Fruit fly (Drosophila melanogaster): ENCODE data around the gene CG11594.

The CG11594 gene

DNA sequence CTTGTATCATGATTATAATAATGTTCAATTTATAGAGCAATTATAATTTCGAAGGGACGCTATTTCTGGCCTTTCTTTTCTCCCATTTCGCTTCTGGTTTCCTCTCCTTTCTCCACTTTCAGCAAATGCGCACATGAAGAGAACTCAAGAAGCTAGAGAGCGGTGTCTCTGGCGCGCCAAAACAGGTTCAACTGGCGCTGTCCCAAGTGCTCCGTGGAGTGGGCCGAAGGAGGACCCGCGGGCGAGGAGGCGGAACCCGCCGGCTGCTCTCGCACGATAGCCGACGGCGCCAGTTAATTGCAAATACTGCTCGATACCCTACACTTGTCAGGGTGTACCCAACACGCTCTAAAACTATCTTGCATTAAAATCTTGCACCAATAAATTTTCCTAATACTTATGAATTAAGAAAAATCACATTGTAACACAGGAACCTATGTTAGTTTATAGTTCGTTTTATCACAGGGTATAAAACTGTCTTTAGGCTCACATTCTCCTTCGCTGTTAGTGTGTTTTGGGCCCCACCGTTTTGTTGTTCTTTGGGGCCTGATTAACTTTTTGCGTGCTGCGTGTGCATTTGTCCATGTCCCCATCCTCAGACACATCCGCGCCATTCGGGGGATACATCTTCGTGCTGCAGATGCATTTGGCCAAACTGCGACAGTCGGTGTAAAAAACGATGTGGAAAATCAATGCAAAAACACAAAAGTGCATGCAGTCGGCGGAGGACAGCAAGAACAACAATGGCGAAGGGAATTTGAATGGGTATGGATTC lies 44.6 kb upstream of the CG11594 start (continued):
- TF ChIP-seq ac (GFP tag; optimal IDR thresholded peaks at IDR 0.05) = peak; percentile 4
- peak; percentile 88 for TF ChIP-seq CG2889 (GFP tag; IDR thresholded peaks at IDR 0.05)
- peak; percentile 85 for TF ChIP-seq Taf1 (GFP tag; IDR thresholded peaks at IDR 0.05)
- peak; percentile 87 for TF ChIP-seq cas (GFP tag; IDR thresholded peaks at IDR 0.05)
- TF ChIP-seq CG7786 (GFP tag; optimal IDR thresholded peaks at IDR 0.05) = peak; percentile 93
- peak; percentile 90 for TF ChIP-seq Optix (GFP tag; IDR thresholded peaks at IDR 0.05)
- peak; percentile 70 for TF ChIP-seq gt (GFP tag; IDR thresholded peaks at IDR 0.05)
- peak; percentile 58 for TF ChIP-seq CG18764 (GFP tag; optimal IDR thresholded peaks at IDR 0.05)
- no peak for TF ChIP-seq HLHmδ (GFP tag; optimal IDR thresholded peaks at IDR 0.05)
- peak; percentile 88 for TF ChIP-seq CG7372 (GFP tag; IDR thresholded peaks at IDR 0.05)
- TF ChIP-seq slp2 (GFP tag; optimal IDR thresholded peaks at IDR 0.05) = peak; percentile 87
- TF ChIP-seq salm (tag; optimal IDR thresholded peaks at IDR 0.05) = peak; percentile 72
- TF ChIP-seq CG4328 (GFP tag; optimal IDR thresholded peaks at IDR 0.05) = no peak
- peak; percentile 67 for TF ChIP-seq Asciz (GFP tag; optimal IDR thresholded peaks at IDR 0.05)
- TF ChIP-seq CG4282 (GFP tag; optimal IDR thresholded peaks at IDR 0.05) = peak; percentile 84
- TF ChIP-seq CG31365 (tag; optimal IDR thresholded peaks at IDR 0.05) = peak; percentile 65
- TF ChIP-seq lbe (GFP tag; optimal IDR thresholded peaks at IDR 0.05) = peak; percentile 96
- TF ChIP-seq CG31441 (GFP tag; IDR thresholded peaks at IDR 0.05) = peak; percentile 80
- TF ChIP-seq crc (GFP tag; optimal IDR thresholded peaks at IDR 0.05) = peak; percentile 59
- peak; percentile 92 for TF ChIP-seq CG6689 (GFP tag; IDR thresholded peaks at IDR 0.05)
- peak; percentile 59 for TF ChIP-seq Nf-YB (GFP tag; optimal IDR thresholded peaks at IDR 0.05)
- TF ChIP-seq odd (GFP tag; optimal IDR thresholded peaks at IDR 0.05) = peak; percentile 59
- peak; percentile 97 for TF ChIP-seq slbo (GFP tag; IDR thresholded peaks at IDR 0.05)
- peak; percentile 85 for TF ChIP-seq grau (tag; optimal IDR thresholded peaks at IDR 0.05)
- TF ChIP-seq aop (GFP tag; IDR thresholded peaks at IDR 0.05) = peak; percentile 70; the same call in 1 of the 2 replicates
- TF ChIP-seq amos (GFP tag; IDR thresholded peaks at IDR 0.05; ENCODE audit: partially characterized antibody) = no peak
- TF ChIP-seq abd-A (tag; optimal IDR thresholded peaks at IDR 0.05) = no peak
- TF ChIP-seq CG13123 (GFP tag; optimal IDR thresholded peaks at IDR 0.05) = peak; percentile 69
- peak; percentile 80 for TF ChIP-seq phol (tag; optimal IDR thresholded peaks at IDR 0.05)
- no peak for TF ChIP-seq stwl (tag; optimal IDR thresholded peaks at IDR 0.05)
- peak; percentile 89 for TF ChIP-seq CG30403 (GFP tag; optimal IDR thresholded peaks at IDR 0.05)
- peak; percentile 97 for TF ChIP-seq CG11456 (GFP tag; IDR thresholded peaks at IDR 0.05)
- TF ChIP-seq CG9609 (GFP tag; optimal IDR thresholded peaks at IDR 0.05) = peak; percentile 90
- TF ChIP-seq Xrp1 (GFP tag; IDR thresholded peaks at IDR 0.05) = peak; percentile 90
- TF ChIP-seq CG16813 (GFP tag; IDR thresholded peaks at IDR 0.05; ENCODE audit: partially characterized antibody) = no peak
- TF ChIP-seq CG8089 (GFP tag; optimal IDR thresholded peaks at IDR 0.05) = peak; percentile 86
- peak; percentile 18 for TF ChIP-seq CG15696 (tag; optimal IDR thresholded peaks at IDR 0.05)
- peak; percentile 77 for TF ChIP-seq BtbVII (GFP tag; optimal IDR thresholded peaks at IDR 0.05)
- TF ChIP-seq exex (tag; optimal IDR thresholded peaks at IDR 0.05) = peak; percentile 56
- peak; percentile 82 for TF ChIP-seq fd96Cb (tag; optimal IDR thresholded peaks at IDR 0.05)
- TF ChIP-seq kni (GFP tag; optimal IDR thresholded peaks at IDR 0.05) = no peak
- TF ChIP-seq Hsf (GFP tag; optimal IDR thresholded peaks at IDR 0.05) = peak; percentile 92
- peak; percentile 79 for TF ChIP-seq CG12942 (GFP tag; optimal IDR thresholded peaks at IDR 0.05)
- no peak for TF ChIP-seq dan (GFP tag; IDR thresholded peaks at IDR 0.05)
- peak; percentile 90 for TF ChIP-seq CG32767 (GFP tag; IDR thresholded peaks at IDR 0.05)
- peak; percentile 45 for TF ChIP-seq CG10267 (tag; optimal IDR thresholded peaks at IDR 0.05)
- TF ChIP-seq CG1529 (GFP tag; optimal IDR thresholded peaks at IDR 0.05) = peak; percentile 68
- TF ChIP-seq CG11398 (GFP tag; optimal IDR thresholded peaks at IDR 0.05) = peak; percentile 81
- peak; percentile 78 for TF ChIP-seq CG4820 (GFP tag; optimal IDR thresholded peaks at IDR 0.05)
- TF ChIP-seq tna (GFP tag; IDR thresholded peaks at IDR 0.05; ENCODE audit: partially characterized antibody) = no peak

Measured in whole organism, embryonic.